Worm (Caenorhabditis elegans) whole organism, L3 larva: Measurements from ENCODE around the gene sms-3.

Source experiments
- R02D3.7 ChIP-seq: fragments of 150-350 bp; optimal IDR thresholded peaks from 2 replicates; lab custom pipeline; 2014; ENCODE audit warnings: missing biosample characterization, missing genetic modification characterization
- ZK546.5 ChIP-seq: sonication (generic microtip); optimal IDR thresholded peaks from 2 replicates; lab custom pipeline; 2017; ENCODE audit warnings: missing biosample characterization, missing genetic modification characterization
- ama-1 ChIP-seq: fragments of 150-350 bp; optimal IDR thresholded peaks from 2 replicates; lab custom pipeline; 2018
- ceh-16 ChIP-seq: sonication (generic microtip); optimal IDR thresholded peaks from 2 replicates; lab custom pipeline; 2017; ENCODE audit warnings: missing biosample characterization, missing genetic modification characterization
- ceh-28 ChIP-seq: fragments of 150-350 bp; optimal IDR thresholded peaks from 2 replicates; lab custom pipeline; 2014; ENCODE audit warnings: missing biosample characterization, missing genetic modification reagents, missing genetic modification characterization
- ceh-9 ChIP-seq: sonication (generic microtip); optimal IDR thresholded peaks from 2 replicates; lab custom pipeline; 2018; ENCODE audit warnings: missing biosample characterization, missing genetic modification characterization
- daf-12 ChIP-seq: fragments of 150-350 bp; optimal IDR thresholded peaks from 2 replicates; lab custom pipeline; 2014; ENCODE audit warnings: missing biosample characterization, missing genetic modification reagents, missing genetic modification characterization
- egl-27 ChIP-seq: sonication (generic microtip); optimal IDR thresholded peaks from 4 replicates; lab custom pipeline; 2017; ENCODE audit warnings: missing biosample characterization, missing genetic modification reagents, missing genetic modification characterization
- egl-5 ChIP-seq: fragments of 150-350 bp; optimal IDR thresholded peaks from 2 replicates; lab custom pipeline; 2017; ENCODE audit warnings: missing biosample characterization, missing genetic modification reagents, missing genetic modification characterization, inconsistent platforms
- elt-2 ChIP-seq: sonication (generic microtip); optimal IDR thresholded peaks from 2 replicates; lab custom pipeline; 2016; ENCODE audit warnings: missing genetic modification reagents, mild to moderate bottlenecking, missing genetic modification characterization, missing compliant biosample characterization
- elt-3 ChIP-seq, 3 experiments: fragments of 150-350 bp in 1 of 3; sonication (generic microtip) in 2 of 3; optimal IDR thresholded peaks; 2 replicates in 2 of 3; 4 replicates in 1 of 3; lab custom pipeline; 2014 to 2017; ENCODE audit warnings: missing biosample characterization in 3 of 3, missing genetic modification characterization in 3 of 3
- eor-1 ChIP-seq, 2 experiments: fragments of 150-350 bp; optimal IDR thresholded peaks; 2 replicates each; lab custom pipeline; 2014 to 2018; ENCODE audit warnings: missing biosample characterization in 2 of 2, missing genetic modification characterization in 2 of 2
- fkh-2 ChIP-seq: fragments of 150-350 bp; optimal IDR thresholded peaks from 2 replicates; lab custom pipeline; 2014; ENCODE audit warnings: missing biosample characterization, missing genetic modification reagents, missing genetic modification characterization
- fos-1 ChIP-seq: fragments of 150-350 bp; optimal IDR thresholded peaks from 2 replicates; lab custom pipeline; 2014; ENCODE audit warnings: missing biosample characterization, missing genetic modification characterization
- hmg-11 ChIP-seq: sonication (generic microtip); optimal IDR thresholded peaks from 2 replicates; lab custom pipeline; 2016; ENCODE audit warnings: missing genetic modification characterization, missing compliant biosample characterization
- lin-15B ChIP-seq: fragments of 150-350 bp; optimal IDR thresholded peaks from 2 replicates; lab custom pipeline; 2014; ENCODE audit warnings: missing biosample characterization, missing genetic modification characterization
- lin-39 ChIP-seq: fragments of 150-350 bp; optimal IDR thresholded peaks from 2 replicates; lab custom pipeline; 2018; ENCODE audit warnings: missing biosample characterization, missing genetic modification reagents, missing genetic modification characterization
- lsy-12 ChIP-seq: sonication (generic microtip); optimal IDR thresholded peaks from 2 replicates; lab custom pipeline; 2016; ENCODE audit warnings: mild to moderate bottlenecking, missing genetic modification characterization, missing compliant biosample characterization
- mdl-1 ChIP-seq: fragments of 150-350 bp; optimal IDR thresholded peaks from 2 replicates; lab custom pipeline; 2014; ENCODE audit warnings: missing biosample characterization, missing genetic modification characterization
- mml-1 ChIP-seq: fragments of 150-350 bp; sonication (generic microtip); optimal IDR thresholded peaks from 3 replicates; lab custom pipeline; 2014; ENCODE audit warnings: missing biosample characterization, missing genetic modification characterization
- nfya-1 ChIP-seq: sonication (generic microtip); optimal IDR thresholded peaks from 2 replicates; lab custom pipeline; 2017; ENCODE audit warnings: missing genetic modification characterization, mild to moderate bottlenecking, missing compliant biosample characterization, antibody characterized with exemption, moderate library complexity; ENCODE audit not compliant: insufficient read depth
- nhr-23 ChIP-seq: fragments of 150-350 bp; optimal IDR thresholded peaks from 2 replicates; lab custom pipeline; 2014; ENCODE audit warnings: missing biosample characterization, missing genetic modification reagents, missing genetic modification characterization
- nhr-237 ChIP-seq: fragments of 150-350 bp; optimal IDR thresholded peaks from 2 replicates; lab custom pipeline; 2014; ENCODE audit warnings: missing biosample characterization, missing genetic modification characterization
- nhr-25 ChIP-seq: sonication (generic microtip); optimal IDR thresholded peaks from 2 replicates; lab custom pipeline; 2017; ENCODE audit warnings: missing biosample characterization, missing genetic modification characterization
- nhr-28 ChIP-seq: fragments of 150-350 bp; optimal IDR thresholded peaks from 2 replicates; lab custom pipeline; 2014; ENCODE audit warnings: missing biosample characterization, missing genetic modification characterization
- nhr-43 ChIP-seq: sonication (generic microtip); optimal IDR thresholded peaks from 2 replicates; lab custom pipeline; 2016; ENCODE audit warnings: mild to moderate bottlenecking, missing genetic modification characterization, missing compliant biosample characterization; ENCODE audit not compliant: poor library complexity, severe bottlenecking
- nhr-67 ChIP-seq: fragments of 150-350 bp; optimal IDR thresholded peaks from 2 replicates; lab custom pipeline; 2014; ENCODE audit warnings: missing biosample characterization, missing genetic modification characterization
- pha-4 ChIP-seq: fragments of 150-350 bp; optimal IDR thresholded peaks from 2 replicates; lab custom pipeline; 2014; ENCODE audit warnings: missing biosample characterization, missing genetic modification reagents, missing genetic modification characterization
- pqm-1 ChIP-seq: fragments of 150-350 bp; optimal IDR thresholded peaks from 2 replicates; lab custom pipeline; 2017; ENCODE audit warnings: missing biosample characterization, missing genetic modification characterization, inconsistent platforms
- sea-2 ChIP-seq: fragments of 150-350 bp; sonication (generic microtip); optimal IDR thresholded peaks from 4 replicates; lab custom pipeline; 2014; ENCODE audit warnings: missing biosample characterization, missing genetic modification reagents, missing genetic modification characterization
- snpc-4 ChIP-seq: fragments of 150-350 bp; optimal IDR thresholded peaks from 2 replicates; lab custom pipeline; 2014; ENCODE audit warnings: missing biosample characterization, missing genetic modification characterization
- tbx-2 ChIP-seq: sonication (generic microtip); optimal IDR thresholded peaks from 2 replicates; lab custom pipeline; 2016; ENCODE audit warnings: mild to moderate bottlenecking, missing genetic modification characterization, missing compliant biosample characterization
- unc-62 ChIP-seq: fragments of 150-350 bp; sonication (generic microtip); optimal IDR thresholded peaks from 4 replicates; lab custom pipeline; 2014; ENCODE audit warnings: missing biosample characterization, missing genetic modification reagents, missing genetic modification characterization
- zag-1 ChIP-seq: fragments of 150-350 bp; optimal IDR thresholded peaks from 2 replicates; lab custom pipeline; 2014; ENCODE audit warnings: missing biosample characterization, missing genetic modification characterization
- ztf-11 ChIP-seq: fragments of 150-350 bp; optimal IDR thresholded peaks from 2 replicates; lab custom pipeline; 2014; ENCODE audit warnings: missing biosample characterization, missing genetic modification characterization
- ztf-4 ChIP-seq: fragments of 150-350 bp; optimal IDR thresholded peaks from 2 replicates; lab custom pipeline; 2014; ENCODE audit warnings: missing biosample characterization, missing genetic modification characterization

sms-3 gene

ce11 chrIII:1618915-1619314 lies 18.0 kb upstream of the sms-3 start, which contains the start of gene Y22D7AL.10 (continued):
- TF ChIP-seq ama-1 (lab: Kevin White, UChicago) (peak; percentile 18), ceh-9 (tag; lab: Kevin White, UChicago) (no peak)

ce11 chrIII:1618312-1618711 lies 17.4 kb upstream of the sms-3 start:
- TF ChIP-seq ama-1 (lab: Kevin White, UChicago), result peak; percentile 7
- no peak for TF ChIP-seq hmg-11 (tag; lab: Kevin White, UChicago)
- no peak for TF ChIP-seq nhr-43 (tag; lab: Kevin White, UChicago)
- TF ChIP-seq mdl-1 (tag; lab: Kevin White, UChicago), result no peak

- TF ChIP-seq egl-5 (tag; lab: Kevin White, UChicago) (no peak), nhr-67 (no peak), elt-3 (tag; optimal IDR thresholded peaks at IDR 0.05; lab: Kevin White, UChicago) (no peak), egl-27 (tag; lab: Kevin White, UChicago) (no peak), sea-2 (GFP tag; lab: Kevin White, UChicago) (no peak), nhr-43 (tag; lab: Kevin White, UChicago) (peak; percentile 55), nhr-25 (tag; lab: Kevin White, UChicago) (peak; percentile 48), ceh-28 (tag; lab: Kevin White, UChicago) (peak; percentile 4), nfya-1 (tag; lab: Kevin White, UChicago) (peak; percentile 38), tbx-2 (tag; lab: Kevin White, UChicago) (no peak), ceh-16 (tag; lab: Kevin White, UChicago) (no peak), nhr-237 (tag; lab: Kevin White, UChicago) (no peak), eor-1 (tag; optimal IDR thresholded peaks at IDR 0.05; lab: Kevin White, UChicago) (no peak), lsy-12 (tag; lab: Kevin White, UChicago) (peak; percentile 42), pqm-1 (no peak), zag-1 (tag; lab: Kevin White, UChicago) (no peak), R02D3.7 (tag; lab: Kevin White, UChicago) (no peak), ztf-11 (tag; lab: Kevin White, UChicago) (no peak), mml-1 (tag; lab: Kevin White, UChicago) (no peak), pha-4 (tag; lab: Kevin White, UChicago) (peak; percentile 7), ceh-9 (tag; lab: Kevin White, UChicago) (no peak), fkh-2 (tag; lab: Kevin White, UChicago) (no peak), fos-1 (tag; lab: Kevin White, UChicago) (no peak), nhr-23 (tag; lab: Kevin White, UChicago) (no peak), ama-1 (lab: Kevin White, UChicago) (peak; percentile 94), lin-39 (tag; lab: Kevin White, UChicago) (no peak), ztf-4 (peak; percentile 59), ZK546.5 (tag; lab: Kevin White, UChicago) (no peak), snpc-4 (tag; lab: Kevin White, UChicago) (no peak), daf-12 (tag; lab: Kevin White, UChicago) (no peak), lin-15B (tag; lab: Kevin White, UChicago) (peak; percentile 68), nhr-28 (tag; lab: Kevin White, UChicago) (no peak), elt-2 (peak; percentile 46), unc-62 (GFP tag; lab: Kevin White, UChicago) (no peak)
Measured at ce11 chrIII:1616245-1617026, 15.5 kb upstream of the sms-3 start.

- TF ChIP-seq nhr-25 (tag; lab: Kevin White, UChicago) (peak; percentile 1), egl-5 (tag; lab: Kevin White, UChicago) (no peak), fos-1 (tag; lab: Kevin White, UChicago) (no peak), nhr-23 (tag; lab: Kevin White, UChicago) (peak; percentile 1)
- TF ChIP-seq, all 47 proteins: peak for 2
Measured at ce11 chrIII:1614412-1614811, 13.5 kb upstream of the sms-3 start.
